Worm (Caenorhabditis elegans) whole organism, L4/young adult: ENCODE data around the gene F44B9.10.

Source experiments
- W03F9.2 ChIP-seq: fragments of 150-350 bp; optimal IDR thresholded peaks from 2 replicates; lab custom pipeline; 2014; ENCODE audit warnings: missing biosample characterization, missing genetic modification characterization
- dao-5 ChIP-seq: sonication (generic microtip); optimal IDR thresholded peaks from 2 replicates; lab custom pipeline; 2016; ENCODE audit warnings: missing genotype, missing genetic modification characterization, moderate library complexity, missing compliant biosample characterization
- him-1 ChIP-seq: sonication (generic microtip); optimal IDR thresholded peaks from 2 replicates; lab custom pipeline; 2016; ENCODE audit warnings: missing genotype, missing genetic modification reagents, missing genetic modification characterization, missing compliant biosample characterization

ce11 chrIII:8066989-8067388 is 33.6 kb upstream of the F44B9.10 start, which contains the start of gene pros-1:
- TF ChIP-seq him-1 (tag; lab: Kevin White, UChicago) (no peak), W03F9.2 (tag; lab: Kevin White, UChicago) (no peak), dao-5 (tag; lab: Kevin White, UChicago) (no peak)
